Worm (Caenorhabditis elegans) whole organism, L2 larva: ENCODE measurements around the gene cisd-1.
A peak's percentile ranks its signal among the peaks of the same experiment; 100 is the strongest.

ENCODE experiments used
- ama-1 ChIP-seq: fragments of 150-350 bp; optimal IDR thresholded peaks from 2 replicates; lab custom pipeline; 2018; ENCODE audit warnings: inconsistent platforms
- lin-11 ChIP-seq: fragments of 150-350 bp; sonication (generic microtip); optimal IDR thresholded peaks from 2 replicates; lab custom pipeline; 2014; ENCODE audit warnings: missing biosample characterization, missing genetic modification characterization, inconsistent platforms, mixed read lengths
- nhr-12 ChIP-seq: fragments of 150-350 bp; optimal IDR thresholded peaks from 2 replicates; lab custom pipeline; 2014; ENCODE audit warnings: missing biosample characterization, missing genetic modification characterization
- nhr-129 ChIP-seq: fragments of 150-350 bp; optimal IDR thresholded peaks from 2 replicates; lab custom pipeline; 2014; ENCODE audit warnings: missing biosample characterization, missing genetic modification characterization
- nhr-23 ChIP-seq: fragments of 150-350 bp; optimal IDR thresholded peaks from 2 replicates; lab custom pipeline; 2014; ENCODE audit warnings: missing biosample characterization, missing genetic modification reagents, missing genetic modification characterization
- snpc-4 ChIP-seq: fragments of 150-350 bp; optimal IDR thresholded peaks from 2 replicates; lab custom pipeline; 2014; ENCODE audit warnings: missing biosample characterization, missing genetic modification characterization
- ztf-4 ChIP-seq: fragments of 150-350 bp; optimal IDR thresholded peaks from 2 replicates; lab custom pipeline; 2014; ENCODE audit warnings: missing biosample characterization, missing genetic modification characterization

ce11 chrII:11464427-11464944 is 4.9 kb downstream of the cisd-1 start, which contains the start of the genes aars-1 and rga-1:
- TF ChIP-seq ztf-4 = no peak
- TF ChIP-seq ama-1 (lab: Kevin White, UChicago) = no peak
- TF ChIP-seq nhr-12 (tag; lab: Kevin White, UChicago) = no peak
- no peak for TF ChIP-seq snpc-4 (tag; lab: Kevin White, UChicago)
- peak; percentile 70 for TF ChIP-seq nhr-129 (tag; lab: Kevin White, UChicago)
- no peak for TF ChIP-seq lin-11 (tag; lab: Kevin White, UChicago)
- no peak for TF ChIP-seq nhr-23 (tag; lab: Kevin White, UChicago)
